Worm (Caenorhabditis elegans) whole organism, midembryonic: Measurements from ENCODE around the gene pah-1.

Experiments used
- T22C8.4 ChIP-seq: fragments of 200-800 bp; sonication (Bioruptor generic); IDR thresholded peaks from 2 replicates; pipeline ENCODE4 v1.3.6; 2022; ENCODE audit warnings: missing genetic modification characterization, missing compliant biosample characterization
- cog-1 ChIP-seq: sonication (generic microtip); optimal IDR thresholded peaks from 2 replicates; lab custom pipeline; 2016; ENCODE audit warnings: missing genetic modification characterization, missing compliant biosample characterization
- flt-1 ChIP-seq: fragments of 200-800 bp; sonication (Bioruptor generic); IDR thresholded peaks from 2 replicates; pipeline ENCODE4 v1.3.6; 2022; ENCODE audit warnings: missing genetic modification characterization, missing compliant biosample characterization
- klf-2 ChIP-seq: fragments of 200-800 bp; sonication (Bioruptor generic); conservative IDR thresholded peaks from 2 replicates; pipeline ENCODE4 v1.3.6; 2022; ENCODE audit warnings: missing genetic modification reagents, missing genetic modification characterization, missing compliant biosample characterization
- med-1 ChIP-seq: sonication (generic microtip); optimal IDR thresholded peaks from 2 replicates; lab custom pipeline; 2017; ENCODE audit warnings: missing genetic modification characterization, mild to moderate bottlenecking, missing compliant biosample characterization, antibody characterized with exemption, missing genetic modification reagents; ENCODE audit not compliant: insufficient read depth
- ref-1 ChIP-seq: fragments of 200-800 bp; sonication (Bioruptor generic); conservative IDR thresholded peaks from 2 replicates; pipeline ENCODE4 v1.3.6; 2022; ENCODE audit warnings: missing genetic modification reagents, missing genetic modification characterization, missing compliant biosample characterization
- tab-1 ChIP-seq: fragments of 200-800 bp; sonication (Bioruptor generic); IDR thresholded peaks from 2 replicates; pipeline ENCODE4 v1.3.6; 2022; ENCODE audit warnings: missing genetic modification characterization, missing compliant biosample characterization
- ztf-23 ChIP-seq: fragments of 200-800 bp; sonication (Bioruptor generic); IDR thresholded peaks from 2 replicates; pipeline ENCODE4 v1.3.6; 2022; ENCODE audit warnings: missing genetic modification reagents, missing genetic modification characterization, missing compliant biosample characterization
- ztf-29 ChIP-seq: fragments of 200-800 bp; sonication (Bioruptor generic); IDR thresholded peaks from 2 replicates; pipeline ENCODE4 v1.3.6; 2022; ENCODE audit warnings: missing genetic modification reagents, missing genetic modification characterization, missing compliant biosample characterization

The pah-1 gene

ce11 chrII:8759493-8759892 is 7.3 kb downstream of the pah-1 start, which contains the start of gene fut-1:
Gene fut-1 (minus strand): TSS chrII:8759593.
- TF ChIP-seq tab-1 (GFP tag; lab: Robert Waterston, UW) = no peak
- no peak for TF ChIP-seq flt-1 (GFP tag; lab: Robert Waterston, UW)
- no peak for TF ChIP-seq ztf-23 (GFP tag; lab: Robert Waterston, UW)
- TF ChIP-seq T22C8.4 (GFP tag; lab: Robert Waterston, UW) = no peak
- no peak for TF ChIP-seq ref-1 (GFP tag; lab: Robert Waterston, UW)
- TF ChIP-seq med-1 (GFP tag; lab: Kevin White, UChicago) = no peak

ce11 chrII:8755270-8755669 is 11.5 kb downstream of the pah-1 start, which contains the start of gene K08F8.7:
Gene K08F8.7 (minus strand): TSS chrII:8755370.
- no peak for TF ChIP-seq ztf-23 (GFP tag; lab: Robert Waterston, UW)
- TF ChIP-seq T22C8.4 (GFP tag; lab: Robert Waterston, UW) = no peak
- no peak for TF ChIP-seq cog-1 (tag; lab: Kevin White, UChicago)
- TF ChIP-seq klf-2 (GFP tag; lab: Robert Waterston, UW) = no peak
- no peak for TF ChIP-seq flt-1 (GFP tag; lab: Robert Waterston, UW)
- no peak for TF ChIP-seq ztf-29
- TF ChIP-seq ref-1 (GFP tag; lab: Robert Waterston, UW) = no peak
- no peak for TF ChIP-seq tab-1 (GFP tag; lab: Robert Waterston, UW)
- no peak for TF ChIP-seq med-1 (GFP tag; lab: Kevin White, UChicago)

ce11 chrII:8751686-8752085 is 15.1 kb downstream of the pah-1 start, which contains the start of gene atf-2:
Gene atf-2 (plus strand): TSS chrII:8751986.
- no peak for TF ChIP-seq med-1 (GFP tag; lab: Kevin White, UChicago)
- no peak for TF ChIP-seq T22C8.4 (GFP tag; lab: Robert Waterston, UW)
- no peak for TF ChIP-seq cog-1 (tag; lab: Kevin White, UChicago)
- no peak for TF ChIP-seq tab-1 (GFP tag; lab: Robert Waterston, UW)
- no peak for TF ChIP-seq ref-1 (GFP tag; lab: Robert Waterston, UW)
- TF ChIP-seq ztf-29 = no peak
- no peak for TF ChIP-seq flt-1 (GFP tag; lab: Robert Waterston, UW)
- TF ChIP-seq klf-2 (GFP tag; lab: Robert Waterston, UW) = no peak
- TF ChIP-seq ztf-23 (GFP tag; lab: Robert Waterston, UW) = no peak

- no peak for TF ChIP-seq cog-1 (tag; lab: Kevin White, UChicago)
- TF ChIP-seq ztf-23 (GFP tag; lab: Robert Waterston, UW) = 0 out of 2 replicates have a peak, but pooled peaks have one; percentile 18
These were observed 15.8 kb downstream of the pah-1 start for ce11 chrII:8751042-8751441.

- TF ChIP-seq med-1 (GFP tag; lab: Kevin White, UChicago) (no peak), klf-2 (GFP tag; lab: Robert Waterston, UW) (no peak), ztf-29 (no peak), ztf-23 (GFP tag; lab: Robert Waterston, UW) (no peak), flt-1 (GFP tag; lab: Robert Waterston, UW) (no peak), T22C8.4 (GFP tag; lab: Robert Waterston, UW) (no peak), tab-1 (GFP tag; lab: Robert Waterston, UW) (no peak), cog-1 (tag; lab: Kevin White, UChicago) (no peak), ref-1 (GFP tag; lab: Robert Waterston, UW) (no peak)
These were observed 16.7 kb downstream of the pah-1 start for ce11 chrII:8750056-8750455.

ce11 chrII:8749084-8749483 is 17.7 kb downstream of the pah-1 start:
- TF ChIP-seq cog-1 (tag; lab: Kevin White, UChicago) (no peak), tab-1 (GFP tag; lab: Robert Waterston, UW) (no peak), klf-2 (GFP tag; lab: Robert Waterston, UW) (no peak), ztf-29 (no peak), ref-1 (GFP tag; lab: Robert Waterston, UW) (no peak), T22C8.4 (GFP tag; lab: Robert Waterston, UW) (no peak), med-1 (GFP tag; lab: Kevin White, UChicago) (no peak), flt-1 (GFP tag; lab: Robert Waterston, UW) (no peak), ztf-23 (GFP tag; lab: Robert Waterston, UW) (no peak)

- TF ChIP-seq ref-1 (GFP tag; lab: Robert Waterston, UW) (no peak), cog-1 (tag; lab: Kevin White, UChicago) (no peak), klf-2 (GFP tag; lab: Robert Waterston, UW) (no peak), T22C8.4 (GFP tag; lab: Robert Waterston, UW) (no peak), ztf-23 (GFP tag; lab: Robert Waterston, UW) (no peak), med-1 (GFP tag; lab: Kevin White, UChicago) (no peak)
These were observed 18.2 kb downstream of the pah-1 start for ce11 chrII:8748638-8749037.

- TF ChIP-seq tab-1 (GFP tag; lab: Robert Waterston, UW) = no peak
- no peak for TF ChIP-seq T22C8.4 (GFP tag; lab: Robert Waterston, UW)
- peak; percentile 55; the same call in 1 of the 2 replicates for TF ChIP-seq ref-1 (GFP tag; lab: Robert Waterston, UW)
- TF ChIP-seq flt-1 (GFP tag; lab: Robert Waterston, UW) = 0 out of 2 replicates have a peak, but pooled peaks have one; percentile 46
- peak; percentile 79 for TF ChIP-seq cog-1 (tag; lab: Kevin White, UChicago)
- no peak for TF ChIP-seq med-1 (GFP tag; lab: Kevin White, UChicago)
These were observed 18.9 kb downstream of the pah-1 start for ce11 chrII:8747939-8748352.

ce11 chrII:8747246-8747938 is 19.4 kb downstream of the pah-1 start:
- TF ChIP-seq med-1 (GFP tag; lab: Kevin White, UChicago) (no peak), T22C8.4 (GFP tag; lab: Robert Waterston, UW) (no peak), flt-1 (GFP tag; lab: Robert Waterston, UW) (peak; percentile 63; the same call in 1 of the 2 replicates), ref-1 (GFP tag; lab: Robert Waterston, UW) (no peak), cog-1 (tag; lab: Kevin White, UChicago) (no peak), ztf-29 (no peak)
